Worm (Caenorhabditis elegans) whole organism, L1 larva: ENCODE results near the gene hlh-14.

Experiments
- elt-3 ChIP-seq, 6 experiments: fragments of 150-350 bp in 1 of 6; sonication (generic microtip); optimal IDR thresholded peaks; 2 replicates each; lab custom pipeline; 2017 to 2018; ENCODE audit warnings: missing biosample characterization in 6 of 6, missing genetic modification characterization in 6 of 6, inconsistent platforms in 1 of 6
- fkh-10 ChIP-seq: sonication (generic microtip); optimal IDR thresholded peaks from 2 replicates; lab custom pipeline; 2017; ENCODE audit warnings: missing biosample characterization, missing genetic modification reagents, missing genetic modification characterization
- nhr-12 ChIP-seq: sonication (generic microtip); optimal IDR thresholded peaks from 2 replicates; lab custom pipeline; 2017; ENCODE audit warnings: missing biosample characterization, missing genetic modification characterization
- nhr-77 ChIP-seq: fragments of 150-350 bp; optimal IDR thresholded peaks from 2 replicates; lab custom pipeline; 2014; ENCODE audit warnings: missing biosample characterization, missing genetic modification characterization
- snu-23 ChIP-seq: sonication (generic microtip); optimal IDR thresholded peaks from 2 replicates; lab custom pipeline; 2016; ENCODE audit warnings: missing genetic modification characterization, missing compliant biosample characterization

- TF ChIP-seq fkh-10 (GFP tag; lab: Kevin White, UChicago) (no peak), nhr-77 (tag; lab: Kevin White, UChicago) (no peak), nhr-12 (tag; lab: Kevin White, UChicago) (no peak), elt-3 (tag; optimal IDR thresholded peaks at IDR 0.05; lab: Kevin White, UChicago) (no peak), snu-23 (GFP tag; lab: Kevin White, UChicago) (no peak)
These were observed 18.8 kb downstream of the hlh-14 start, which contains the start of gene damt-1 for ce11 chrII:5719848-5720247.
